Worm (Caenorhabditis elegans) whole organism, early embryonic: ENCODE results near the gene grd-6.

Experiments
- B0310.2 ChIP-seq: sonication (generic microtip); optimal IDR thresholded peaks from 2 replicates; lab custom pipeline; 2016; ENCODE audit warnings: mild to moderate bottlenecking, missing genetic modification characterization, missing compliant biosample characterization
- F13C5.2 ChIP-seq: sonication (generic microtip); optimal IDR thresholded peaks from 2 replicates; lab custom pipeline; 2017; ENCODE audit warnings: mild to moderate bottlenecking, missing genetic modification characterization, inconsistent platforms, missing compliant biosample characterization
- aly-1 ChIP-seq: sonication (generic microtip); optimal IDR thresholded peaks from 2 replicates; lab custom pipeline; 2016; ENCODE audit warnings: missing genetic modification characterization, missing compliant biosample characterization
- ama-1 ChIP-seq: fragments of 150-350 bp; optimal IDR thresholded peaks from 2 replicates; lab custom pipeline; 2014
- ceh-13 ChIP-seq: fragments of 200-800 bp; sonication (Bioruptor generic); optimal IDR thresholded peaks from 2 replicates; lab custom pipeline; 2018; ENCODE audit warnings: mild to moderate bottlenecking, missing genetic modification characterization, missing compliant biosample characterization
- ceh-36 ChIP-seq: sonication (generic microtip); optimal IDR thresholded peaks from 2 replicates; lab custom pipeline; 2016; ENCODE audit warnings: missing genetic modification characterization, inconsistent platforms, missing compliant biosample characterization
- ets-7 ChIP-seq: sonication (generic microtip); optimal IDR thresholded peaks from 2 replicates; lab custom pipeline; 2016; ENCODE audit warnings: missing genotype, missing genetic modification characterization, missing compliant biosample characterization
- flt-1 ChIP-seq: fragments of 200-800 bp; sonication (Bioruptor generic); IDR thresholded peaks from 2 replicates; pipeline ENCODE4 v1.3.6; 2022; ENCODE audit warnings: missing genetic modification characterization, missing compliant biosample characterization
- hmbx-1 ChIP-seq: sonication (generic microtip); optimal IDR thresholded peaks from 2 replicates; lab custom pipeline; 2016; ENCODE audit warnings: mild to moderate bottlenecking, missing genetic modification characterization, missing compliant biosample characterization
- hmg-4 ChIP-seq: fragments of 200-800 bp; sonication (Bioruptor generic); optimal IDR thresholded peaks from 2 replicates; lab custom pipeline; 2018; ENCODE audit warnings: mild to moderate bottlenecking, missing genetic modification characterization, missing compliant biosample characterization
- hnd-1 ChIP-seq: sonication (generic microtip); optimal IDR thresholded peaks from 2 replicates; lab custom pipeline; 2016; ENCODE audit warnings: missing genetic modification characterization, missing compliant biosample characterization
- pes-1 ChIP-seq: fragments of 200-800 bp; sonication (Bioruptor generic); IDR thresholded peaks from 2 replicates; pipeline ENCODE4 v1.3.6; 2022; ENCODE audit warnings: missing genetic modification reagents, missing genetic modification characterization, missing compliant biosample characterization
- scrt-1 ChIP-seq: fragments of 200-800 bp; sonication (Bioruptor generic); IDR thresholded peaks from 2 replicates; pipeline ENCODE4 v1.3.6; 2022; ENCODE audit warnings: missing genetic modification characterization, missing compliant biosample characterization
- sea-1 ChIP-seq: fragments of 200-800 bp; sonication (Bioruptor generic); conservative IDR thresholded peaks from 2 replicates; pipeline ENCODE4 v1.3.6; 2022; ENCODE audit warnings: missing genetic modification characterization, missing compliant biosample characterization
- tbx-11 ChIP-seq: fragments of 200-800 bp; sonication (Bioruptor generic); IDR thresholded peaks from 2 replicates; pipeline ENCODE4 v1.3.6; 2022; ENCODE audit warnings: missing genetic modification characterization, missing compliant biosample characterization
- tbx-37 ChIP-seq: fragments of 200-800 bp; sonication (Bioruptor generic); conservative IDR thresholded peaks from 2 replicates; pipeline ENCODE4 v1.3.6; 2022; ENCODE audit warnings: missing genetic modification reagents, missing genetic modification characterization, missing compliant biosample characterization
- tra-4 ChIP-seq: sonication (generic microtip); optimal IDR thresholded peaks from 2 replicates; lab custom pipeline; 2017; ENCODE audit warnings: missing genetic modification characterization, missing compliant biosample characterization

grd-6 gene

DNA sequence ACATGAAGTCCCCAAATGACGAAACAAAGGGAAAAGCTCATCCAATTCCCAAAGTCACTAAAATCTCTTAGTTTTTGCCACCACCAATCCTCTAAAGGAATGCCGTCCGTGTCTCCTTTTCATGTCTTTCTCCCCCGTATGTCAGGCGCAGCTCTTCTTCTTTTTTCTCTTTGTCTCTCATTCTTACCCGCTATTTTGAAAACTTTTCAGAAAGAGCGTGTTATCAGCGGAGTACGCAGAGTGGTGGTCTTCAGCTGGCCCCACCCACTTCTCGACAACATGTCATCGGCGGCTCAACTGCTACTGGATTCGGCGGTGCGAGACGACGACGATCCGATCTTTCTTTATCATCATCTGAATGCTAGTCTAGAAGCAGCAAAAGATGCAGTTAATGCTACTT is 30.3 kb upstream of the grd-6 start, which contains the start of gene sphr-1:
TSS of gene sphr-1 (plus strand) at position 205 of the 400 bp plus-strand sequence.
- TF ChIP-seq ama-1 (lab: Kevin White, UChicago) (no peak), ceh-13 (GFP tag; lab: Kevin White, UChicago) (no peak), B0310.2 (tag; lab: Kevin White, UChicago) (no peak), hmbx-1 (tag; lab: Kevin White, UChicago) (no peak), scrt-1 (GFP tag; lab: Robert Waterston, UW) (no peak), pes-1 (GFP tag; lab: Robert Waterston, UW) (no peak), hnd-1 (no peak), hmg-4 (no peak), tbx-37 (no peak), tbx-11 (no peak), flt-1 (no peak), tra-4 (tag; lab: Kevin White, UChicago) (no peak)

DNA sequence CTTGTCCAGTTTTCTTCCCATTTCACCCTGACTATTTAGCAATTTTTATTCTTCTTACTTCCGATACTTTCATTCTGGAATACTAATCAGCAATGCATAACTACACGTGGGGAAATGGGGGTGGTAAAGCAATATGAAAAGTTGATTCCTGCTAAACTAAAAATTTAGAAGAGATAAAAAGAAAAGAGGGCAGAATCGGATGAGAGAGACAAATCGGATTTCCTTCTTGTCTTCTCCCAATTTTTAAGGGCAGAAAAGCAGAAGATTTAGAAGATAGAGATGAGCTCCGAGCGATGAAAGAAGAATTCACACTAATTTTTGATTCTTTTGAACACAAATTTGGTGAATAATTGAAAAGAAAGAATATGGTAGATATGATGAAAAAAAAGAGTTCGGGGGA is 27.6 kb upstream of the grd-6 start:
- TF ChIP-seq hnd-1, result no peak
- TF ChIP-seq hmg-4, result no peak
- TF ChIP-seq sea-1, result no peak
- TF ChIP-seq ets-7 (tag; lab: Kevin White, UChicago), result no peak
- TF ChIP-seq hmbx-1 (tag; lab: Kevin White, UChicago), result no peak
- no peak for TF ChIP-seq B0310.2 (tag; lab: Kevin White, UChicago)
- no peak for TF ChIP-seq aly-1 (tag; lab: Kevin White, UChicago)

DNA sequence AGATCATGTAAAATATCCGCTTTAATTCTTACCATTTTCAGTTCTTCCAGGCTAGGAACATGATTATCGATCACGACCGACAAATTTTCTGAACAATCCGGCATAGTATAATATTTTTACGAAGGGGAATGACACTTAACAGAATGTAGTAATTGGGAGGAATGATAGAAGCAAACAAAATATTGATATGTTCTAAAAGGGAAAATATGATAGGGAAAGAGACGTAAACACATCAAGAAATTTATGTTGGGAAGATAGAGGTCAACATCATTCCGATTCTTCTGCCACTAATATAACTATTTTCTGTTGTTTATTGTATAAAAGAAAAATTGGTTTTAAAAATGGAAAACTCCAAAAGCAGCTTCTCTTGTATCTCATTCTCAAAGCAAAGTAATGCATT is 24.5 kb upstream of the grd-6 start, which contains the start of gene C24B5.4:
TSS of gene C24B5.4 (minus strand) at position 206 of the 400 bp plus-strand sequence.
- TF ChIP-seq hmbx-1 (tag; lab: Kevin White, UChicago) (no peak), F13C5.2 (tag; lab: Kevin White, UChicago) (no peak), B0310.2 (tag; lab: Kevin White, UChicago) (no peak), ceh-13 (GFP tag; lab: Kevin White, UChicago) (no peak), aly-1 (tag; lab: Kevin White, UChicago) (no peak), ets-7 (tag; lab: Kevin White, UChicago) (no peak), pes-1 (GFP tag; lab: Robert Waterston, UW) (no peak), hnd-1 (no peak)

- TF ChIP-seq ets-7 (tag; lab: Kevin White, UChicago), result no peak
- no peak for TF ChIP-seq ceh-13 (GFP tag; lab: Kevin White, UChicago)
- no peak for TF ChIP-seq hnd-1
- TF ChIP-seq sea-1, result no peak
- TF ChIP-seq ama-1 (lab: Kevin White, UChicago), result no peak
- TF ChIP-seq pes-1 (GFP tag; lab: Robert Waterston, UW), result no peak
- no peak for TF ChIP-seq hmg-4
- TF ChIP-seq tbx-11, result no peak
- no peak for TF ChIP-seq hmbx-1 (tag; lab: Kevin White, UChicago)
- TF ChIP-seq B0310.2 (tag; lab: Kevin White, UChicago), result no peak
These were observed 22.8 kb upstream of the grd-6 start, which contains the start of gene str-177 for ce11 chrV:9198887-9199286. str-177 (minus strand) TSS chrV:9198987.

DNA sequence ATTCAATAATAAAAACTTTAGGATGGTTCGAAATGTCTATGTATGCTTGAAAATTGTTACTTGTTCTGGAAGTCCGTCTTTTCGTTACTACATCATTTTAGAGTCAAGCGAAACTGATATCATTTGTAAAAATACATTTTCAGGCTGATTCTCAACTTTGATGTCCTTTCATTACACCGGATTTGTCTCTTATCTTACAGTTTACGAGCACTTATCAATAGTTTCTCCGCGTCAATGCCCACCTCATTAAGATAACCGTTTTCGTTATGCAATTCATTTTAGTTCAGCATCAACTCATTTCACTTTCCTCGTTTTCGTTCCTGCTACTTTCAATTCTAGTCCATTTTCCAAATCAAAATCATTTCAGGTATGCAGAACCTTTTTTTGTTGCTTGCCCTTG is 19.0 kb upstream of the grd-6 start, which contains the start of gene asp-2:
TSS of gene asp-2 (plus strand) at position 368 of the 400 bp plus-strand sequence.
- no peak for TF ChIP-seq scrt-1 (GFP tag; lab: Robert Waterston, UW)
- TF ChIP-seq ceh-36 (tag; lab: Kevin White, UChicago), result no peak
- no peak for TF ChIP-seq F13C5.2 (tag; lab: Kevin White, UChicago)
- TF ChIP-seq ceh-13 (GFP tag; lab: Kevin White, UChicago), result no peak
- TF ChIP-seq flt-1, result no peak
- no peak for TF ChIP-seq pes-1 (GFP tag; lab: Robert Waterston, UW)
- no peak for TF ChIP-seq ets-7 (tag; lab: Kevin White, UChicago)
- no peak for TF ChIP-seq ama-1 (lab: Kevin White, UChicago)
- TF ChIP-seq sea-1, result no peak
- TF ChIP-seq hnd-1, result no peak
- no peak for TF ChIP-seq tbx-11
- no peak for TF ChIP-seq B0310.2 (tag; lab: Kevin White, UChicago)

ce11 chrV:9207377-9207776 is 14.3 kb upstream of the grd-6 start, which contains the start of gene inx-10:
inx-10 (minus strand) TSS chrV:9207477.
- no peak for TF ChIP-seq hmbx-1 (tag; lab: Kevin White, UChicago)
- TF ChIP-seq ceh-13 (GFP tag; lab: Kevin White, UChicago), result no peak
- no peak for TF ChIP-seq tra-4 (tag; lab: Kevin White, UChicago)

ce11 chrV:9208878-9209277 is 12.8 kb upstream of the grd-6 start:
- TF ChIP-seq tbx-37 (no peak), ama-1 (lab: Kevin White, UChicago) (no peak), hnd-1 (no peak), hmg-4 (no peak), aly-1 (tag; lab: Kevin White, UChicago) (no peak), tbx-11 (no peak)

DNA sequence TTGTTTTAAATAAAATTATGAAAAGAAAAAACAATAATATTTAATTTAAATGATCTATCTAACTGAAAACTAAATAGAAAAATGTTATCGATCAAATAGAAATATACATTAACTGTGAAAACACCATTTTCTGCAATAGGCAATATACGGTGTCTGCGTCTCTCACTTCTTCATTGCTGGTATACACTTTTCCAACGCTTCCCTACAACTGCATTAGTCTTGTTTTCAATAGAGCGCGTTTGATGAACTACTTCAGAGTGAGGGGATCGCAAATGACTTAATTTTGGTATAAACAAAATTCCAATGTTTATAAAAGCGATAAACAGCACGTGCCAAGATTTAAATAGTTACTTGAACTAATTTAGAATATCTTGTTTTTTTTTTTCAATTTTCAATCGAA is 9.2 kb upstream of the grd-6 start:
- TF ChIP-seq flt-1, result no peak

- no peak for TF ChIP-seq scrt-1 (GFP tag; lab: Robert Waterston, UW)
- TF ChIP-seq hmbx-1 (tag; lab: Kevin White, UChicago), result no peak
- TF ChIP-seq pes-1 (GFP tag; lab: Robert Waterston, UW), result no peak
- no peak for TF ChIP-seq hmg-4
- no peak for TF ChIP-seq ets-7 (tag; lab: Kevin White, UChicago)
- TF ChIP-seq sea-1, result no peak
- no peak for TF ChIP-seq hnd-1
- no peak for TF ChIP-seq ceh-13 (GFP tag; lab: Kevin White, UChicago)
These were observed 8.1 kb upstream of the grd-6 start, which contains the start of gene mdt-27 for ce11 chrV:9213554-9213953. mdt-27 (minus strand) TSS chrV:9213654.
